Fruit fly (Drosophila melanogaster) whole organism, prepupa: ENCODE measurements around the gene ninaA.
A peak's percentile ranks its signal among the peaks of the same experiment; 100 is the strongest.

Experiments
- Blimp-1 ChIP-seq: fragments of 200-800 bp; sonication (Bioruptor generic); optimal IDR thresholded peaks from 3 replicates; lab custom pipeline; 2017; ENCODE audit warnings: missing biosample characterization, missing genetic modification characterization, mild to moderate bottlenecking, moderate library complexity, missing genetic modification reagents
- CG10631 ChIP-seq: fragments of 200-800 bp; sonication (Bioruptor generic); optimal IDR thresholded peaks from 2 replicates; lab custom pipeline; 2016; ENCODE audit warnings: missing biosample characterization, missing genetic modification characterization
- CG10669 ChIP-seq: fragments of 200-800 bp; sonication (Bioruptor generic); optimal IDR thresholded peaks from 3 replicates; lab custom pipeline; 2018; ENCODE audit warnings: missing biosample characterization, mild to moderate bottlenecking, missing genetic modification characterization, moderate library complexity
- CG11294 ChIP-seq: fragments of 200-800 bp; sonication (Bioruptor generic); IDR thresholded peaks from 2 replicates; pipeline ENCODE4 v1.3.6; 2022; ENCODE audit warnings: missing biosample characterization, missing genetic modification characterization
- CG11762 ChIP-seq: fragments of 200-800 bp; sonication (Bioruptor generic); optimal IDR thresholded peaks from 3 replicates; lab custom pipeline; 2016; ENCODE audit warnings: missing biosample characterization, missing genetic modification characterization; ENCODE audit not compliant: insufficient read depth
- CG11902 ChIP-seq: fragments of 200-800 bp; sonication (Bioruptor generic); optimal IDR thresholded peaks from 3 replicates; lab custom pipeline; 2016; ENCODE audit warnings: missing biosample characterization, missing genetic modification characterization
- CG15336 ChIP-seq: fragments of 200-800 bp; sonication (Bioruptor generic); IDR thresholded peaks from 2 replicates; pipeline ENCODE4 v1.3.6; 2022; ENCODE audit warnings: missing biosample characterization, missing genetic modification characterization
- CG1621 ChIP-seq: fragments of 200-800 bp; sonication (Bioruptor generic); optimal IDR thresholded peaks from 3 replicates; lab custom pipeline; 2018; ENCODE audit warnings: missing biosample characterization, mild to moderate bottlenecking, missing genetic modification characterization
- CG16779 ChIP-seq: fragments of 200-800 bp; sonication (Bioruptor generic); optimal IDR thresholded peaks from 3 replicates; lab custom pipeline; 2017; ENCODE audit warnings: missing biosample characterization, mild to moderate bottlenecking, missing genetic modification characterization
- CG3032 ChIP-seq: fragments of 200-800 bp; optimal IDR thresholded peaks from 2 replicates; lab custom pipeline; 2019; ENCODE audit warnings: missing biosample characterization, mild to moderate bottlenecking, missing genetic modification characterization, moderate library complexity
- CG31627 ChIP-seq: fragments of 200-800 bp; sonication (Bioruptor generic); optimal IDR thresholded peaks from 3 replicates; lab custom pipeline; 2016; ENCODE audit warnings: missing biosample characterization, missing genetic modification characterization
- CG32006 ChIP-seq: fragments of 200-800 bp; sonication (Bioruptor generic); optimal IDR thresholded peaks from 3 replicates; lab custom pipeline; 2017; ENCODE audit warnings: missing biosample characterization, mild to moderate bottlenecking, missing genetic modification characterization
- CG3919 ChIP-seq: fragments of 200-800 bp; sonication (Bioruptor generic); optimal IDR thresholded peaks from 3 replicates; lab custom pipeline; 2016; ENCODE audit warnings: missing biosample characterization, missing genetic modification characterization
- CG6163 ChIP-seq: fragments of 200-800 bp; sonication (Bioruptor generic); IDR thresholded peaks from 3 replicates; pipeline ENCODE4 v1.3.6; 2022; ENCODE audit warnings: missing biosample characterization, missing genetic modification characterization
- CG6808 ChIP-seq: fragments of 200-800 bp; sonication (Bioruptor generic); optimal IDR thresholded peaks from 3 replicates; lab custom pipeline; 2017; ENCODE audit warnings: missing biosample characterization, missing genetic modification characterization, mild to moderate bottlenecking, moderate library complexity, missing genetic modification reagents
- CG6854 ChIP-seq: fragments of 200-800 bp; sonication (Bioruptor generic); optimal IDR thresholded peaks from 2 replicates; lab custom pipeline; 2017; ENCODE audit warnings: missing biosample characterization, mild to moderate bottlenecking, missing genetic modification characterization
- Eip78C ChIP-seq: fragments of 200-800 bp; sonication (Bioruptor generic); peaks from one replicate; lab custom pipeline; 2016; ENCODE audit warnings: missing biosample characterization, missing genetic modification characterization
- Eip93F ChIP-seq: fragments of 200-800 bp; sonication (Bioruptor generic); optimal IDR thresholded peaks from 2 replicates; lab custom pipeline; 2016; ENCODE audit warnings: missing biosample characterization, mild to moderate bottlenecking, missing genetic modification characterization
- Hr38 ChIP-seq: sonication (Bioruptor generic); optimal IDR thresholded peaks from 2 replicates; lab custom pipeline; 2016; ENCODE audit warnings: missing biosample characterization, missing genetic modification characterization
- Hr39 ChIP-seq: fragments of 200-800 bp; sonication (Bioruptor generic); optimal IDR thresholded peaks from 2 replicates; lab custom pipeline; 2016; ENCODE audit warnings: missing biosample characterization, missing genetic modification characterization
- Hr4 ChIP-seq: fragments of 200-800 bp; sonication (Bioruptor generic); optimal IDR thresholded peaks from 3 replicates; lab custom pipeline; 2016; ENCODE audit warnings: missing biosample characterization, missing genetic modification characterization
- Lpt ChIP-seq: fragments of 200-800 bp; sonication (Bioruptor generic); optimal IDR thresholded peaks from 3 replicates; lab custom pipeline; 2016; ENCODE audit warnings: missing biosample characterization, missing genetic modification characterization
- Met ChIP-seq: fragments of 200-800 bp; sonication (Bioruptor generic); optimal IDR thresholded peaks from 3 replicates; lab custom pipeline; 2016; ENCODE audit warnings: missing biosample characterization, missing genetic modification characterization
- Sox102F ChIP-seq: fragments of 200-800 bp; sonication (Bioruptor generic); optimal IDR thresholded peaks from 2 replicates; lab custom pipeline; 2016; ENCODE audit warnings: missing biosample characterization, mild to moderate bottlenecking, missing genetic modification characterization
- Sox14 ChIP-seq: fragments of 200-800 bp; sonication (Bioruptor generic); optimal IDR thresholded peaks from 3 replicates; lab custom pipeline; 2016; ENCODE audit warnings: missing biosample characterization, missing genetic modification characterization
- Sox15 ChIP-seq: fragments of 200-800 bp; sonication (Bioruptor generic); optimal IDR thresholded peaks from 3 replicates; lab custom pipeline; 2016; ENCODE audit warnings: missing biosample characterization, missing genetic modification characterization
- achi ChIP-seq: fragments of 200-800 bp; sonication (Bioruptor generic); optimal IDR thresholded peaks from 3 replicates; lab custom pipeline; 2016; ENCODE audit warnings: missing biosample characterization, missing genetic modification characterization
- acj6 ChIP-seq: fragments of 200-800 bp; sonication (Bioruptor generic); optimal IDR thresholded peaks from 3 replicates; lab custom pipeline; 2016; ENCODE audit warnings: missing biosample characterization, missing genetic modification characterization
- dac ChIP-seq: fragments of 200-800 bp; sonication (Bioruptor generic); optimal IDR thresholded peaks from 2 replicates; lab custom pipeline; 2017; ENCODE audit warnings: missing biosample characterization, mild to moderate bottlenecking, missing genetic modification characterization
- dsx ChIP-seq: fragments of 200-800 bp; optimal IDR thresholded peaks from 3 replicates; lab custom pipeline; 2019; ENCODE audit warnings: missing biosample characterization, mild to moderate bottlenecking, missing genetic modification characterization, moderate library complexity; ENCODE audit not compliant: poor library complexity, severe bottlenecking
- eg ChIP-seq: fragments of 200-800 bp; sonication (Bioruptor generic); IDR thresholded peaks from 3 replicates; pipeline ENCODE4 v1.3.6; 2022; ENCODE audit warnings: missing biosample characterization, missing genetic modification characterization
- esn ChIP-seq: fragments of 200-800 bp; sonication (Bioruptor generic); optimal IDR thresholded peaks from 2 replicates; lab custom pipeline; 2016; ENCODE audit warnings: missing biosample characterization, mild to moderate bottlenecking, missing genetic modification characterization, moderate library complexity
- fkh ChIP-seq: fragments of 200-800 bp; sonication (Bioruptor generic); optimal IDR thresholded peaks from 3 replicates; lab custom pipeline; 2017; ENCODE audit warnings: missing biosample characterization, mild to moderate bottlenecking, missing genetic modification characterization, moderate library complexity
- lz ChIP-seq: fragments of 200-800 bp; sonication (Bioruptor generic); optimal IDR thresholded peaks from 3 replicates; lab custom pipeline; 2016; ENCODE audit warnings: missing biosample characterization, missing genetic modification characterization
- pdm3 ChIP-seq: fragments of 200-800 bp; sonication (Bioruptor generic); optimal IDR thresholded peaks from 3 replicates; lab custom pipeline; 2016; ENCODE audit warnings: missing biosample characterization, missing genetic modification characterization
- salr ChIP-seq, 2 experiments: fragments of 200-800 bp; sonication (Bioruptor generic); optimal IDR thresholded peaks; 3 replicates each; lab custom pipeline; 2016 to 2018; ENCODE audit warnings: missing biosample characterization in 2 of 2, missing genetic modification characterization in 2 of 2, mild to moderate bottlenecking in 1 of 2
- spab ChIP-seq: fragments of 200-800 bp; sonication (Bioruptor generic); optimal IDR thresholded peaks from 2 replicates; lab custom pipeline; 2017; ENCODE audit warnings: missing biosample characterization, mild to moderate bottlenecking, missing genetic modification characterization, missing genetic modification reagents
- ss ChIP-seq, 2 experiments: fragments of 200-800 bp; sonication (Bioruptor generic); optimal IDR thresholded peaks; 2 replicates in 1 of 2; 3 replicates in 1 of 2; lab custom pipeline; 2017 to 2018; ENCODE audit warnings: mild to moderate bottlenecking in 2 of 2, missing biosample characterization in 2 of 2, missing genetic modification characterization in 2 of 2, moderate library complexity in 1 of 2
- svp ChIP-seq: fragments of 200-800 bp; sonication (Bioruptor generic); peaks from one replicate; lab custom pipeline; 2016; ENCODE audit warnings: missing biosample characterization, missing genetic modification characterization
- topi ChIP-seq: fragments of 200-800 bp; sonication (Bioruptor generic); optimal IDR thresholded peaks from 3 replicates; lab custom pipeline; 2016; ENCODE audit warnings: missing biosample characterization, missing genetic modification characterization
- vri ChIP-seq: fragments of 200-800 bp; sonication (Bioruptor generic); optimal IDR thresholded peaks from 3 replicates; lab custom pipeline; 2016; ENCODE audit warnings: missing biosample characterization, mild to moderate bottlenecking, missing genetic modification characterization

The ninaA gene

dm6 chr2L:870749-871418 lies 6.2 kb upstream of the ninaA start (continued):
- TF ChIP-seq CG3032 (tag; lab: Kevin White, UChicago) (peak; percentile 70), CG6808 (GFP tag; lab: Kevin White, UChicago) (peak; percentile 53), CG10669 (GFP tag; lab: Kevin White, UChicago) (peak; percentile 25), fkh (GFP tag; lab: Kevin White, UChicago) (no peak), acj6 (peak; percentile 63), eg (GFP tag; lab: Robert Waterston, UW) (peak; percentile 74), CG3919 (GFP tag; lab: Kevin White, UChicago) (peak; percentile 61), dac (peak; percentile 58), CG11294 (GFP tag; lab: Robert Waterston, UW) (0 out of 2 replicates have a peak, but pooled peaks have one; percentile 27), pdm3 (peak; percentile 76), esn (peak; percentile 76), CG11902 (GFP tag; lab: Kevin White, UChicago) (peak; percentile 56), CG32006 (peak; percentile 63), Hr39 (GFP tag; lab: Kevin White, UChicago) (peak; percentile 81), ss (GFP tag; optimal IDR thresholded peaks at IDR 0.05; lab: Kevin White, UChicago) (peak in 1 of 2 experiments; percentile 57), topi (GFP tag; lab: Kevin White, UChicago) (peak; percentile 64), Met (GFP tag; lab: Kevin White, UChicago) (peak; percentile 61)

dm6 chr2L:871419-871846 lies 5.7 kb upstream of the ninaA start:
- peak; percentile 48; the same call in 1 of the 3 replicates for TF ChIP-seq CG6163 (GFP tag; lab: Robert Waterston, UW)
- no peak for TF ChIP-seq CG11294 (GFP tag; lab: Robert Waterston, UW)
- no peak for TF ChIP-seq Sox102F (GFP tag; lab: Kevin White, UChicago)
- TF ChIP-seq CG1621, result peak; percentile 16
- no peak for TF ChIP-seq ss (GFP tag; optimal IDR thresholded peaks at IDR 0.05; lab: Kevin White, UChicago)
- no peak for TF ChIP-seq spab (GFP tag; lab: Kevin White, UChicago)
- TF ChIP-seq Hr38 (GFP tag; lab: Kevin White, UChicago), result no peak
- no peak for TF ChIP-seq topi (GFP tag; lab: Kevin White, UChicago)
- no peak for TF ChIP-seq CG3919 (GFP tag; lab: Kevin White, UChicago)
- TF ChIP-seq vri, result peak; percentile 98
- no peak for TF ChIP-seq CG11762 (GFP tag; lab: Kevin White, UChicago)
- TF ChIP-seq CG15336 (GFP tag; lab: Robert Waterston, UW), result no peak
- no peak for TF ChIP-seq CG10669 (GFP tag; lab: Kevin White, UChicago)
- TF ChIP-seq Eip93F, result no peak
- TF ChIP-seq Sox15, result no peak
- TF ChIP-seq dsx, result peak; percentile 16
- no peak for TF ChIP-seq Eip78C
- TF ChIP-seq salr (GFP tag; optimal IDR thresholded peaks at IDR 0.05; lab: Kevin White, UChicago), result no peak
- TF ChIP-seq CG6808 (GFP tag; lab: Kevin White, UChicago), result peak; percentile 7
- no peak for TF ChIP-seq CG10631 (GFP tag; lab: Kevin White, UChicago)
- TF ChIP-seq CG16779, result no peak
- no peak for TF ChIP-seq achi (GFP tag; lab: Kevin White, UChicago)
- no peak for TF ChIP-seq Blimp-1 (GFP tag; lab: Kevin White, UChicago)
- no peak for TF ChIP-seq CG6854 (GFP tag; lab: Kevin White, UChicago)
- no peak for TF ChIP-seq Lpt (GFP tag; lab: Kevin White, UChicago)
- TF ChIP-seq Hr4 (GFP tag; lab: Kevin White, UChicago), result no peak
- peak; percentile 68 for TF ChIP-seq svp (GFP tag; lab: Kevin White, UChicago)
- peak; percentile 14 for TF ChIP-seq lz (GFP tag; lab: Kevin White, UChicago)
- TF ChIP-seq acj6, result no peak
- TF ChIP-seq Sox14 (GFP tag; lab: Kevin White, UChicago), result peak; percentile 97
- TF ChIP-seq pdm3, result no peak
- TF ChIP-seq CG3032 (tag; lab: Kevin White, UChicago), result peak; percentile 0
- no peak for TF ChIP-seq CG31627 (GFP tag; lab: Kevin White, UChicago)
